Fruit fly (Drosophila melanogaster): ENCODE data around the gene Ice2.

Gene Ice2

dm6 chr3R:21107907-21108591 is 22.0 kb upstream of the Ice2 start, which contains the start of the genes Sec15 and rtet:
Sec15 (minus strand) TSS chr3R:21107972.
rtet (plus strand) TSS chr3R:21108446.
- TF ChIP-seq CG8478 (optimal IDR thresholded peaks at IDR 0.05) (no peak), CTCF (optimal IDR thresholded peaks at IDR 0.05) (no peak)

- TF ChIP-seq CTCF (optimal IDR thresholded peaks at IDR 0.05) (no peak), CG8478 (optimal IDR thresholded peaks at IDR 0.05) (no peak)
These were observed 20.3 kb upstream of the Ice2 start for dm6 chr3R:21109712-21110111.

dm6 chr3R:21111046-21111480 is 19.0 kb upstream of the Ice2 start, which contains the start of gene Rab11:
Rab11 (plus strand) TSS chr3R:21111408.
- no peak for TF ChIP-seq CG8478 (optimal IDR thresholded peaks at IDR 0.05)
- no peak for TF ChIP-seq CTCF (optimal IDR thresholded peaks at IDR 0.05)

dm6 chr3R:21111964-21112740 is 17.9 kb upstream of the Ice2 start:
- TF ChIP-seq CG8478 (optimal IDR thresholded peaks at IDR 0.05) (no peak), CTCF (optimal IDR thresholded peaks at IDR 0.05) (no peak)

- TF ChIP-seq CG8478 (optimal IDR thresholded peaks at IDR 0.05) (no peak), CTCF (optimal IDR thresholded peaks at IDR 0.05) (no peak)
These were observed 17.1 kb upstream of the Ice2 start for dm6 chr3R:21112742-21113465.

dm6 chr3R:21116057-21116456 is 14.0 kb upstream of the Ice2 start, which contains the start of gene ppan:
ppan (plus strand) TSS chr3R:21116254.
- TF ChIP-seq CTCF (optimal IDR thresholded peaks at IDR 0.05) (no peak), CG8478 (optimal IDR thresholded peaks at IDR 0.05) (no peak)

dm6 chr3R:21118784-21119183 is 11.2 kb upstream of the Ice2 start, which contains the start of gene Bdbt:
Bdbt (minus strand) TSS chr3R:21118856.
- TF ChIP-seq CG8478 (optimal IDR thresholded peaks at IDR 0.05), result no peak
- no peak for TF ChIP-seq CTCF (optimal IDR thresholded peaks at IDR 0.05)

dm6 chr3R:21124225-21124624 is 5.8 kb upstream of the Ice2 start:
- no peak for TF ChIP-seq CTCF (optimal IDR thresholded peaks at IDR 0.05)
- TF ChIP-seq CG8478 (optimal IDR thresholded peaks at IDR 0.05), result no peak

dm6 chr3R:21126673-21127284 is 3.2 kb upstream of the Ice2 start:
- TF ChIP-seq CG8478 (optimal IDR thresholded peaks at IDR 0.05) (no peak), CTCF (optimal IDR thresholded peaks at IDR 0.05) (peak in 1 of 2 experiments; percentile 37)

- TF ChIP-seq CG8478 (optimal IDR thresholded peaks at IDR 0.05), result no peak
- peak in 1 of 2 experiments; percentile 7 for TF ChIP-seq CTCF (optimal IDR thresholded peaks at IDR 0.05)
These were observed 2.5 kb upstream of the Ice2 start, which contains the start of the genes slmb and CG5793 for dm6 chr3R:21127352-21127985. slmb (minus strand) TSS chr3R:21127485. CG5793 (plus strand) TSS chr3R:21127573.

- no peak for TF ChIP-seq CTCF (optimal IDR thresholded peaks at IDR 0.05)
- no peak for TF ChIP-seq CG8478 (optimal IDR thresholded peaks at IDR 0.05)
These were observed 399 bp upstream of the Ice2 start, which contains the start of gene Obp93a for dm6 chr3R:21129617-21130016. Obp93a (minus strand) TSS chr3R:21129717.

dm6 chr3R:21133517-21133916 is 3.5 kb downstream of the Ice2 start, which contains the start of gene Trm7-34:
Trm7-34 (minus strand) TSS chr3R:21133881.
- TF ChIP-seq CTCF (optimal IDR thresholded peaks at IDR 0.05) (no peak), CG8478 (optimal IDR thresholded peaks at IDR 0.05) (no peak)

- TF ChIP-seq CTCF (optimal IDR thresholded peaks at IDR 0.05), result no peak
- no peak for TF ChIP-seq CG8478 (optimal IDR thresholded peaks at IDR 0.05)
These were observed 3.9 kb downstream of the Ice2 start, which contains the start of gene Usp8 for dm6 chr3R:21133951-21134350. Usp8 (plus strand) TSS chr3R:21134262.

dm6 chr3R:21138220-21138754 is 8.3 kb downstream of the Ice2 start, which contains the start of gene meigo:
meigo (plus strand) TSS chr3R:21138270.
- TF ChIP-seq CTCF (optimal IDR thresholded peaks at IDR 0.05) (no peak), CG8478 (optimal IDR thresholded peaks at IDR 0.05) (no peak)

Measured in S2 (cell line).